Fruit fly (Drosophila melanogaster) whole organism, embryonic: ENCODE data around the gene AGO2.

Experiments
- CG10209 ChIP-seq: fragments of 200-800 bp; sonication (Bioruptor generic); optimal IDR thresholded peaks from 3 replicates; lab custom pipeline; 2017; ENCODE audit warnings: missing biosample characterization, mild to moderate bottlenecking, missing genetic modification characterization, missing genetic modification reagents
- CG10366 ChIP-seq: fragments of 200-800 bp; sonication (Bioruptor generic); IDR thresholded peaks from 2 replicates; pipeline ENCODE4 v1.3.6; 2022; ENCODE audit warnings: missing biosample characterization, missing genetic modification characterization
- CG10462 ChIP-seq: fragments of 200-800 bp; sonication (Bioruptor generic); optimal IDR thresholded peaks from 2 replicates; lab custom pipeline; 2016; ENCODE audit warnings: missing biosample characterization, missing genetic modification characterization
- CG10654 ChIP-seq: fragments of 200-800 bp; sonication (Bioruptor generic); optimal IDR thresholded peaks from 2 replicates; lab custom pipeline; 2016; ENCODE audit warnings: missing biosample characterization, missing genetic modification characterization
- CG11560 ChIP-seq: fragments of 200-800 bp; sonication (Bioruptor generic); IDR thresholded peaks from 3 replicates; pipeline ENCODE4 v1.3.6; 2022; ENCODE audit warnings: missing biosample characterization, missing genetic modification characterization
- CG12104 ChIP-seq: fragments of 200-800 bp; sonication (Bioruptor generic); optimal IDR thresholded peaks from 3 replicates; lab custom pipeline; 2016; ENCODE audit warnings: missing biosample characterization, missing genetic modification characterization
- CG12155 ChIP-seq: fragments of 200-800 bp; sonication (Bioruptor generic); optimal IDR thresholded peaks from 3 replicates; lab custom pipeline; 2016; ENCODE audit warnings: missing biosample characterization, missing genetic modification characterization
- CG12219 ChIP-seq: fragments of 200-800 bp; sonication (Bioruptor generic); optimal IDR thresholded peaks from 3 replicates; lab custom pipeline; 2018; ENCODE audit warnings: missing biosample characterization, mild to moderate bottlenecking, missing genetic modification characterization
- CG12236 ChIP-seq: fragments of 200-800 bp; sonication (Bioruptor generic); optimal IDR thresholded peaks from 2 replicates; lab custom pipeline; 2016; ENCODE audit warnings: missing biosample characterization, missing genetic modification characterization
- CG1233 ChIP-seq: fragments of 200-800 bp; sonication (Bioruptor generic); optimal IDR thresholded peaks from 4 replicates; lab custom pipeline; 2018; ENCODE audit warnings: missing biosample characterization, mild to moderate bottlenecking, missing genetic modification characterization
- CG12391 ChIP-seq: fragments of 200-800 bp; sonication (Bioruptor generic); optimal IDR thresholded peaks from 3 replicates; lab custom pipeline; 2018; ENCODE audit warnings: missing biosample characterization, mild to moderate bottlenecking, missing genetic modification characterization, moderate library complexity
- CG12659 ChIP-seq: fragments of 200-800 bp; sonication (Bioruptor generic); optimal IDR thresholded peaks from 3 replicates; lab custom pipeline; 2017; ENCODE audit warnings: mild to moderate bottlenecking, missing biosample characterization, missing genetic modification reagents, missing genetic modification characterization
- CG12744 ChIP-seq: fragments of 200-800 bp; sonication (Bioruptor generic); optimal IDR thresholded peaks from 2 replicates; lab custom pipeline; 2016; ENCODE audit warnings: missing biosample characterization, missing genetic modification characterization
- CG17361 ChIP-seq: fragments of 200-800 bp; sonication (Bioruptor generic); IDR thresholded peaks from 3 replicates; pipeline ENCODE4 v1.3.6; 2022; ENCODE audit warnings: missing biosample characterization, missing genetic modification characterization
- CG17802 ChIP-seq: fragments of 200-800 bp; sonication (Bioruptor generic); optimal IDR thresholded peaks from 2 replicates; lab custom pipeline; 2018; ENCODE audit warnings: missing biosample characterization, mild to moderate bottlenecking, missing genetic modification characterization, moderate library complexity
- CG17912 ChIP-seq: fragments of 200-800 bp; sonication (Bioruptor generic); optimal IDR thresholded peaks from 2 replicates; lab custom pipeline; 2018; ENCODE audit warnings: missing biosample characterization, mild to moderate bottlenecking, missing genetic modification characterization
- CG18476 ChIP-seq: fragments of 200-800 bp; sonication (Bioruptor generic); optimal IDR thresholded peaks from 2 replicates; lab custom pipeline; 2016; ENCODE audit warnings: missing biosample characterization, mild to moderate bottlenecking, missing genetic modification characterization
- CG2116 ChIP-seq: fragments of 200-800 bp; sonication (Bioruptor generic); optimal IDR thresholded peaks from 3 replicates; lab custom pipeline; 2018; ENCODE audit warnings: missing biosample characterization, mild to moderate bottlenecking, missing genetic modification characterization
- CG3995 ChIP-seq: fragments of 200-800 bp; sonication (Bioruptor generic); optimal IDR thresholded peaks from 3 replicates; lab custom pipeline; 2016; ENCODE audit warnings: missing biosample characterization, missing genetic modification characterization
- CG4282 ChIP-seq: fragments of 200-800 bp; sonication (Bioruptor generic); optimal IDR thresholded peaks from 2 replicates; lab custom pipeline; 2016; ENCODE audit warnings: missing biosample characterization, missing genetic modification characterization
- CG4707 ChIP-seq: fragments of 200-800 bp; sonication (Bioruptor generic); optimal IDR thresholded peaks from 2 replicates; lab custom pipeline; 2018; ENCODE audit warnings: missing biosample characterization, mild to moderate bottlenecking, missing genetic modification characterization, moderate library complexity
- CG5245 ChIP-seq: fragments of 200-800 bp; sonication (Bioruptor generic); optimal IDR thresholded peaks from 3 replicates; lab custom pipeline; 2016; ENCODE audit warnings: missing biosample characterization, missing genetic modification characterization
- CG6791 ChIP-seq: fragments of 200-800 bp; sonication (Bioruptor generic); IDR thresholded peaks from 3 replicates; pipeline ENCODE4 v1.3.6; 2022; ENCODE audit warnings: missing biosample characterization, missing genetic modification characterization; ENCODE audit not compliant: partially characterized antibody
- Dbx ChIP-seq: fragments of 200-800 bp; sonication (Bioruptor generic); IDR thresholded peaks from 3 replicates; pipeline ENCODE4 v1.3.6; 2022; ENCODE audit warnings: missing biosample characterization, missing genetic modification characterization
- Dek ChIP-seq: fragments of 200-800 bp; sonication (Bioruptor generic); optimal IDR thresholded peaks from 3 replicates; lab custom pipeline; 2019; ENCODE audit warnings: missing biosample characterization, mild to moderate bottlenecking, missing genetic modification characterization, moderate library complexity
- Dll ChIP-seq: fragments of 200-800 bp; sonication (Bioruptor generic); IDR thresholded peaks from 4 replicates; pipeline ENCODE4 v1.3.6; 2022; ENCODE audit warnings: missing biosample characterization, missing genetic modification characterization; ENCODE audit not compliant: partially characterized antibody
- HLH4C ChIP-seq: fragments of 200-800 bp; sonication (Bioruptor generic); IDR thresholded peaks from 3 replicates; pipeline ENCODE4 v1.3.6; 2022; ENCODE audit warnings: missing biosample characterization, missing genetic modification characterization; ENCODE audit not compliant: partially characterized antibody
- MBD-R2 ChIP-seq: fragments of 200-800 bp; sonication (Bioruptor generic); IDR thresholded peaks from 2 replicates; pipeline ENCODE4 v1.3.6; 2022; ENCODE audit warnings: missing biosample characterization, missing genetic modification characterization
- MTF-1 ChIP-seq: fragments of 200-800 bp; sonication (Bioruptor generic); optimal IDR thresholded peaks from 2 replicates; lab custom pipeline; 2018; ENCODE audit warnings: missing biosample characterization, mild to moderate bottlenecking, missing genetic modification characterization, borderline replicate concordance
- Mes4 ChIP-seq: fragments of 200-800 bp; sonication (Bioruptor generic); optimal IDR thresholded peaks from 2 replicates; lab custom pipeline; 2016; ENCODE audit warnings: missing biosample characterization, missing genetic modification characterization
- Mrtf ChIP-seq: fragments of 200-800 bp; sonication (Bioruptor generic); IDR thresholded peaks from 3 replicates; pipeline ENCODE4 v1.3.6; 2022; ENCODE audit warnings: missing biosample characterization, missing genetic modification characterization
- NfI ChIP-seq: fragments of 200-800 bp; sonication (Bioruptor generic); optimal IDR thresholded peaks from 3 replicates; lab custom pipeline; 2018; ENCODE audit warnings: missing biosample characterization, mild to moderate bottlenecking, missing genetic modification characterization, moderate library complexity
- Ptx1 ChIP-seq: fragments of 200-800 bp; sonication (Bioruptor generic); IDR thresholded peaks from 2 replicates; pipeline ENCODE4 v1.3.6; 2022; ENCODE audit warnings: missing biosample characterization, missing genetic modification characterization
- Rfx ChIP-seq: fragments of 200-800 bp; sonication (Bioruptor generic); IDR thresholded peaks from 2 replicates; pipeline ENCODE4 v1.3.6; 2022; ENCODE audit warnings: missing biosample characterization, missing genetic modification characterization
- Side ChIP-seq: fragments of 200-800 bp; sonication (Bioruptor generic); optimal IDR thresholded peaks from 2 replicates; lab custom pipeline; 2016; ENCODE audit warnings: missing biosample characterization, missing genetic modification characterization
- Xrp1 ChIP-seq: fragments of 200-800 bp; sonication (Bioruptor generic); IDR thresholded peaks from 2 replicates; pipeline ENCODE4 v1.3.6; 2022; ENCODE audit warnings: missing biosample characterization, missing genetic modification characterization
- ab ChIP-seq: fragments of 200-800 bp; sonication (Bioruptor generic); optimal IDR thresholded peaks from 2 replicates; lab custom pipeline; 2016; ENCODE audit warnings: missing biosample characterization, missing genetic modification characterization
- ato ChIP-seq: fragments of 200-800 bp; sonication (Bioruptor generic); IDR thresholded peaks from 2 replicates; pipeline ENCODE4 v1.3.6; 2022; ENCODE audit warnings: missing biosample characterization, missing genetic modification characterization; ENCODE audit not compliant: partially characterized antibody
- ci ChIP-seq: fragments of 200-800 bp; sonication (Bioruptor generic); IDR thresholded peaks from 3 replicates; pipeline ENCODE4 v1.3.6; 2022; ENCODE audit warnings: missing biosample characterization, missing genetic modification characterization
- dpn ChIP-seq, 2 experiments: fragments of 200-800 bp; sonication (Bioruptor generic); optimal IDR thresholded peaks; 3 replicates each; lab custom pipeline; 2016; ENCODE audit warnings: missing biosample characterization in 2 of 2, missing genetic modification characterization in 2 of 2
- ewg ChIP-seq: fragments of 200-800 bp; sonication (Bioruptor generic); optimal IDR thresholded peaks from 3 replicates; lab custom pipeline; 2017; ENCODE audit warnings: mild to moderate bottlenecking, missing biosample characterization, missing genetic modification reagents, missing genetic modification characterization
- hb ChIP-seq: fragments of 200-800 bp; sonication (Bioruptor generic); IDR thresholded peaks from 3 replicates; pipeline ENCODE4 v1.3.6; 2022; ENCODE audit warnings: missing biosample characterization, missing genetic modification characterization; ENCODE audit not compliant: partially characterized antibody
- insv ChIP-seq, 2 experiments: fragments of 200-800 bp; sonication (Bioruptor generic); optimal IDR thresholded peaks; 3 replicates each; lab custom pipeline; 2016 to 2018; ENCODE audit warnings: missing biosample characterization in 2 of 2, missing genetic modification characterization in 2 of 2
- nerfin-1 ChIP-seq: fragments of 200-800 bp; sonication (Bioruptor generic); optimal IDR thresholded peaks from 3 replicates; lab custom pipeline; 2019; ENCODE audit warnings: missing biosample characterization, mild to moderate bottlenecking, missing genetic modification characterization, moderate library complexity
- odd ChIP-seq: fragments of 200-800 bp; sonication (Bioruptor generic); optimal IDR thresholded peaks from 2 replicates; lab custom pipeline; 2017; ENCODE audit warnings: missing biosample characterization, mild to moderate bottlenecking, missing genetic modification characterization
- psq ChIP-seq: fragments of 200-800 bp; sonication (Bioruptor generic); optimal IDR thresholded peaks from 2 replicates; lab custom pipeline; 2017; ENCODE audit warnings: missing biosample characterization, missing genetic modification characterization
- run ChIP-seq: fragments of 200-800 bp; sonication (Bioruptor generic); optimal IDR thresholded peaks from 3 replicates; lab custom pipeline; 2018; ENCODE audit warnings: missing biosample characterization, mild to moderate bottlenecking, missing genetic modification characterization
- scrt ChIP-seq: fragments of 200-800 bp; sonication (Bioruptor generic); optimal IDR thresholded peaks from 2 replicates; lab custom pipeline; 2018; ENCODE audit warnings: missing biosample characterization, mild to moderate bottlenecking, missing genetic modification characterization, moderate library complexity
- trem ChIP-seq: fragments of 200-800 bp; optimal IDR thresholded peaks from 3 replicates; lab custom pipeline; 2019; ENCODE audit warnings: missing biosample characterization, mild to moderate bottlenecking, missing genetic modification characterization, moderate library complexity
- zen ChIP-seq: fragments of 200-800 bp; sonication (Bioruptor generic); optimal IDR thresholded peaks from 3 replicates; lab custom pipeline; 2018; ENCODE audit warnings: missing biosample characterization, mild to moderate bottlenecking, missing genetic modification characterization, moderate library complexity

The AGO2 gene

DNA sequence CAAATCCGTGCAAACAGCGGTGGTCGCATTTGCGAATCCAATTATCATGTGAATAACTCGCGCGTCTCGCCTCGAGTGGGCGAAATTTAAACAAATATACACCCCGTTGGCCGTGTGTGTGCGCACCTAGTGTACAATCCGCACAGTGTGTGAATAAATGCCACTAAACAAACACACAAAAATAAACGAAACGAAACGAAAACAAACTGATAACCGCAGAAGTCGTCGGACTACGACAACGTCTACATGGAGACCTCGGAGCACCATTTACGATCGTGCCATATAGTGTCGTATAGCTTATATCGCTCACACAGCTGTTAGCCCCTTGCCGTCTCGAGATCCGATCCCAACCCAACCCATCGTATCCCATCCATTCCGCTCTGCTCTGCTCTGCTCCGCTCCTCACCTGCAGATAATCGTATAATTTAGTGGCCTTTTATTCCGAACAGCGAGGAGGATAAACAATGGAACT is 12.6 kb downstream of the AGO2 start (continued):
- TF ChIP-seq scrt (GFP tag; lab: Kevin White, UChicago): peak; percentile 57
- TF ChIP-seq ci: peak; percentile 89
- TF ChIP-seq CG5245 (GFP tag; lab: Kevin White, UChicago): no peak
- no peak for TF ChIP-seq hb
- no peak for TF ChIP-seq dpn (GFP tag; optimal IDR thresholded peaks at IDR 0.05; lab: Kevin White, UChicago)
- TF ChIP-seq CG11560 (tag; lab: Robert Waterston, UW): no peak
- TF ChIP-seq CG12391 (tag; lab: Kevin White, UChicago): peak; percentile 14
- TF ChIP-seq CG1233 (GFP tag; lab: Kevin White, UChicago): peak; percentile 80
- no peak for TF ChIP-seq CG10462 (GFP tag; lab: Kevin White, UChicago)
- TF ChIP-seq CG10209: peak; percentile 80
- peak; percentile 51 for TF ChIP-seq CG12744
- TF ChIP-seq ato (GFP tag; lab: Robert Waterston, UW): no peak
- peak; percentile 39 for TF ChIP-seq CG17802
- peak; percentile 83 for TF ChIP-seq CG17912
- TF ChIP-seq nerfin-1: peak; percentile 72
- TF ChIP-seq CG12236 (GFP tag; lab: Kevin White, UChicago): peak; percentile 25
- peak; percentile 30; the same call in 1 of the 2 replicates for TF ChIP-seq MBD-R2 (GFP tag; lab: Robert Waterston, UW)
- peak; percentile 60; the same call in 1 of the 2 replicates for TF ChIP-seq Rfx (GFP tag; lab: Robert Waterston, UW)
- no peak for TF ChIP-seq Ptx1
- TF ChIP-seq CG18476: peak; percentile 51
- TF ChIP-seq psq (GFP tag; lab: Kevin White, UChicago): peak; percentile 37
- TF ChIP-seq ewg (GFP tag; lab: Kevin White, UChicago): no peak
- TF ChIP-seq Mes4: peak; percentile 75
- peak; percentile 8 for TF ChIP-seq ab
- peak; percentile 78 for TF ChIP-seq CG12219 (GFP tag; lab: Kevin White, UChicago)
- TF ChIP-seq Xrp1: peak; percentile 70
- peak; percentile 41 for TF ChIP-seq Dek (tag; lab: Kevin White, UChicago)
- TF ChIP-seq HLH4C (GFP tag; lab: Robert Waterston, UW): no peak
- TF ChIP-seq CG10366 (GFP tag; lab: Robert Waterston, UW): 0 out of 2 replicates have a peak, but pooled peaks have one; percentile 37
- no peak for TF ChIP-seq CG12104 (GFP tag; lab: Kevin White, UChicago)
- peak; percentile 73 for TF ChIP-seq run (tag; lab: Kevin White, UChicago)
- peak; percentile 70 for TF ChIP-seq CG4707 (GFP tag; lab: Kevin White, UChicago)
- peak; percentile 65 for TF ChIP-seq NfI (GFP tag; lab: Kevin White, UChicago)
- TF ChIP-seq CG4282 (GFP tag; lab: Kevin White, UChicago): no peak
- TF ChIP-seq zen (tag; lab: Kevin White, UChicago): no peak
- no peak for TF ChIP-seq trem (tag; lab: Kevin White, UChicago)
- peak; percentile 90 for TF ChIP-seq odd (GFP tag; lab: Kevin White, UChicago)
- peak; percentile 38 for TF ChIP-seq CG6791
- no peak; the same call in 2 of the 3 replicates for TF ChIP-seq CG17361 (GFP tag; lab: Robert Waterston, UW)
- no peak for TF ChIP-seq CG3995
- no peak for TF ChIP-seq Dll (GFP tag; lab: Robert Waterston, UW)
- peak; percentile 68; the same call in 2 of the 3 replicates for TF ChIP-seq Dbx (GFP tag; lab: Robert Waterston, UW)
- TF ChIP-seq CG12659: peak; percentile 41
- no peak for TF ChIP-seq Side (GFP tag; lab: Kevin White, UChicago)
- peak; percentile 67 for TF ChIP-seq MTF-1
- TF ChIP-seq CG2116 (GFP tag; lab: Kevin White, UChicago): no peak
- peak; percentile 26 for TF ChIP-seq CG10654
- TF ChIP-seq Mrtf (GFP tag; lab: Robert Waterston, UW): peak; percentile 43; the same call in 1 of the 3 replicates
- TF ChIP-seq insv (GFP tag; optimal IDR thresholded peaks at IDR 0.05; lab: Kevin White, UChicago): peak in 1 of 2 experiments; percentile 53
- TF ChIP-seq CG12155 (GFP tag; lab: Kevin White, UChicago): no peak
